Fruit fly (Drosophila melanogaster) whole organism, embryonic: ENCODE measurements around the gene Acp36DE.

Source experiments
- Bdp1 ChIP-seq: fragments of 200-800 bp; sonication (Bioruptor generic); optimal IDR thresholded peaks from 3 replicates; lab custom pipeline; 2016; ENCODE audit warnings: missing biosample characterization, missing genetic modification characterization
- CG10209 ChIP-seq: fragments of 200-800 bp; sonication (Bioruptor generic); optimal IDR thresholded peaks from 3 replicates; lab custom pipeline; 2017; ENCODE audit warnings: missing biosample characterization, mild to moderate bottlenecking, missing genetic modification characterization, missing genetic modification reagents
- CG12942 ChIP-seq: fragments of 200-800 bp; sonication (Bioruptor generic); optimal IDR thresholded peaks from 3 replicates; lab custom pipeline; 2016; ENCODE audit warnings: missing biosample characterization, missing genetic modification characterization
- CG13894 ChIP-seq: fragments of 200-800 bp; sonication (Bioruptor generic); optimal IDR thresholded peaks from 3 replicates; lab custom pipeline; 2018; ENCODE audit warnings: missing biosample characterization, mild to moderate bottlenecking, missing genetic modification characterization, moderate library complexity
- CG14050 ChIP-seq: fragments of 200-800 bp; sonication (Bioruptor generic); IDR thresholded peaks from 3 replicates; pipeline ENCODE4 v1.3.6; 2022; ENCODE audit warnings: missing biosample characterization, missing genetic modification characterization
- CG1603 ChIP-seq: fragments of 200-800 bp; sonication (Bioruptor generic); optimal IDR thresholded peaks from 2 replicates; lab custom pipeline; 2019; ENCODE audit warnings: missing biosample characterization, mild to moderate bottlenecking, missing genetic modification characterization, moderate library complexity
- CG2202 ChIP-seq: fragments of 200-800 bp; sonication (Bioruptor generic); optimal IDR thresholded peaks from 2 replicates; lab custom pipeline; 2018; ENCODE audit warnings: missing biosample characterization, mild to moderate bottlenecking, missing genetic modification characterization
- CG2889 ChIP-seq: fragments of 200-800 bp; sonication (Bioruptor generic); IDR thresholded peaks from 3 replicates; pipeline ENCODE4 v1.3.6; 2022; ENCODE audit warnings: missing biosample characterization, missing genetic modification characterization
- CG32532 ChIP-seq: fragments of 200-800 bp; sonication (Bioruptor generic); IDR thresholded peaks from 2 replicates; pipeline ENCODE4 v1.3.6; 2022; ENCODE audit warnings: missing biosample characterization, missing genetic modification characterization
- CG3726 ChIP-seq: fragments of 200-800 bp; sonication (Bioruptor generic); IDR thresholded peaks from 3 replicates; pipeline ENCODE4, ENCODE4 v1.3.6; 2022; ENCODE audit warnings: missing biosample characterization, missing genetic modification characterization
- CG4328 ChIP-seq: fragments of 200-800 bp; sonication (Bioruptor generic); optimal IDR thresholded peaks from 3 replicates; lab custom pipeline; 2017; ENCODE audit warnings: missing biosample characterization, missing genetic modification reagents, missing genetic modification characterization
- CG4360 ChIP-seq: fragments of 200-800 bp; sonication (Bioruptor generic); IDR thresholded peaks from 2 replicates; pipeline ENCODE4 v1.3.6; 2022; ENCODE audit warnings: missing biosample characterization, missing genetic modification characterization
- CG6654 ChIP-seq: fragments of 200-800 bp; sonication (Bioruptor generic); optimal IDR thresholded peaks from 2 replicates; lab custom pipeline; 2017; ENCODE audit warnings: missing biosample characterization, mild to moderate bottlenecking, missing genetic modification characterization
- CG7372 ChIP-seq: fragments of 200-800 bp; sonication (Bioruptor generic); IDR thresholded peaks from 2 replicates; pipeline ENCODE4 v1.3.6; 2022; ENCODE audit warnings: missing biosample characterization, missing genetic modification characterization
- CG7556 ChIP-seq: fragments of 200-800 bp; sonication (Bioruptor generic); optimal IDR thresholded peaks from 2 replicates; lab custom pipeline; 2017; ENCODE audit warnings: missing biosample characterization, mild to moderate bottlenecking, missing genetic modification characterization
- CG7745 ChIP-seq: fragments of 200-800 bp; sonication (Bioruptor generic); optimal IDR thresholded peaks from 2 replicates; lab custom pipeline; 2018; ENCODE audit warnings: missing biosample characterization, mild to moderate bottlenecking, missing genetic modification characterization, moderate library complexity
- CG7839 ChIP-seq: fragments of 200-800 bp; sonication (Bioruptor generic); optimal IDR thresholded peaks from 3 replicates; lab custom pipeline; 2018; ENCODE audit warnings: missing biosample characterization, mild to moderate bottlenecking, missing genetic modification characterization, moderate library complexity
- CG8359 ChIP-seq: fragments of 200-800 bp; sonication (Bioruptor generic); optimal IDR thresholded peaks from 2 replicates; lab custom pipeline; 2017; ENCODE audit warnings: missing biosample characterization, mild to moderate bottlenecking, missing genetic modification characterization, borderline replicate concordance
- CG8944 ChIP-seq: fragments of 200-800 bp; sonication (Bioruptor generic); optimal IDR thresholded peaks from 3 replicates; lab custom pipeline; 2016; ENCODE audit warnings: missing biosample characterization, missing genetic modification characterization
- CkIIα-i1 ChIP-seq: fragments of 200-800 bp; sonication (Bioruptor generic); IDR thresholded peaks from 2 replicates; pipeline ENCODE4 v1.3.6; 2022; ENCODE audit warnings: missing biosample characterization, missing genetic modification characterization
- Dek ChIP-seq: fragments of 200-800 bp; sonication (Bioruptor generic); optimal IDR thresholded peaks from 3 replicates; lab custom pipeline; 2019; ENCODE audit warnings: missing biosample characterization, mild to moderate bottlenecking, missing genetic modification characterization, moderate library complexity
- Dfd ChIP-seq, 2 experiments: fragments of >200 bp; optimal IDR thresholded peaks; 2 replicates each; lab custom pipeline; 2017; ENCODE audit warnings: missing biosample characterization in 2 of 2, missing genetic modification characterization in 2 of 2
- E2f2 ChIP-seq: fragments of 200-800 bp; sonication (Bioruptor generic); IDR thresholded peaks from 2 replicates; pipeline ENCODE4 v1.3.6; 2022; ENCODE audit warnings: missing biosample characterization, missing genetic modification characterization
- Ets65A ChIP-seq: fragments of 200-800 bp; sonication (Bioruptor generic); peaks from one replicate; lab custom pipeline; 2016; ENCODE audit warnings: missing biosample characterization, missing genetic modification characterization
- Fer2 ChIP-seq: fragments of 200-800 bp; sonication (Bioruptor generic); optimal IDR thresholded peaks from 2 replicates; lab custom pipeline; 2018; ENCODE audit warnings: missing biosample characterization, mild to moderate bottlenecking, missing genetic modification characterization, moderate library complexity
- GATAe ChIP-seq: fragments of 200-800 bp; sonication (Bioruptor generic); conservative IDR thresholded peaks from 2 replicates; pipeline ENCODE4 v1.3.6; 2022; ENCODE audit warnings: missing biosample characterization, missing genetic modification characterization
- Gsc ChIP-seq: fragments of 200-800 bp; sonication (Bioruptor generic); IDR thresholded peaks from 2 replicates; pipeline ENCODE4 v1.3.6; 2022; ENCODE audit warnings: missing biosample characterization, missing genetic modification characterization
- MESR4 ChIP-seq: fragments of 200-800 bp; sonication (Bioruptor generic); optimal IDR thresholded peaks from 2 replicates; lab custom pipeline; 2018; ENCODE audit warnings: missing biosample characterization, mild to moderate bottlenecking, missing genetic modification characterization, moderate library complexity
- NC2α ChIP-seq: fragments of 200-800 bp; sonication (Bioruptor generic); optimal IDR thresholded peaks from 2 replicates; lab custom pipeline; 2016; ENCODE audit warnings: missing biosample characterization, missing genetic modification characterization
- Neu2 ChIP-seq: fragments of 200-800 bp; sonication (Bioruptor generic); optimal IDR thresholded peaks from 3 replicates; lab custom pipeline; 2016; ENCODE audit warnings: missing biosample characterization, missing genetic modification characterization, borderline replicate concordance
- Scr ChIP-seq: fragments of 200-800 bp; sonication (Bioruptor generic); IDR thresholded peaks from 2 replicates; pipeline ENCODE4 v1.3.6; 2022; ENCODE audit warnings: missing biosample characterization, missing genetic modification characterization; ENCODE audit not compliant: partially characterized antibody
- Sry-β ChIP-seq: fragments of 200-800 bp; sonication (Bioruptor generic); optimal IDR thresholded peaks from 2 replicates; lab custom pipeline; 2018; ENCODE audit warnings: missing biosample characterization, mild to moderate bottlenecking, missing genetic modification characterization, moderate library complexity
- Ssrp ChIP-seq: fragments of 200-800 bp; sonication (Bioruptor generic); optimal IDR thresholded peaks from 2 replicates; lab custom pipeline; 2018; ENCODE audit warnings: missing biosample characterization, mild to moderate bottlenecking, missing genetic modification characterization, moderate library complexity
- ac ChIP-seq: fragments of 200-800 bp; sonication (Bioruptor generic); optimal IDR thresholded peaks from 3 replicates; lab custom pipeline; 2017; ENCODE audit warnings: missing biosample characterization, mild to moderate bottlenecking, missing genetic modification characterization
- az2 ChIP-seq: fragments of 200-800 bp; sonication (Bioruptor generic); optimal IDR thresholded peaks from 3 replicates; lab custom pipeline; 2016; ENCODE audit warnings: missing biosample characterization, missing genetic modification characterization
- bcd ChIP-seq: fragments of 200-800 bp; sonication (Bioruptor generic); optimal IDR thresholded peaks from 2 replicates; lab custom pipeline; 2017; ENCODE audit warnings: missing biosample characterization, mild to moderate bottlenecking, missing genetic modification characterization
- bigmax ChIP-seq: fragments of 200-800 bp; sonication (Bioruptor generic); optimal IDR thresholded peaks from 2 replicates; lab custom pipeline; 2018; ENCODE audit warnings: missing biosample characterization, mild to moderate bottlenecking, missing genetic modification characterization
- cato ChIP-seq: fragments of 200-800 bp; sonication (Bioruptor generic); optimal IDR thresholded peaks from 2 replicates; lab custom pipeline; 2016; ENCODE audit warnings: missing biosample characterization, missing genetic modification characterization, borderline replicate concordance
- chm ChIP-seq: fragments of 200-800 bp; sonication (Bioruptor generic); IDR thresholded peaks from 2 replicates; pipeline ENCODE4 v1.3.6; 2022; ENCODE audit warnings: missing biosample characterization, missing genetic modification characterization
- corto ChIP-seq: fragments of 200-800 bp; sonication (Bioruptor generic); optimal IDR thresholded peaks from 2 replicates; lab custom pipeline; 2016; ENCODE audit warnings: missing biosample characterization, mild to moderate bottlenecking, missing genetic modification characterization, moderate library complexity
- crp ChIP-seq, 2 experiments: fragments of 200-800 bp; sonication (Bioruptor generic); optimal IDR thresholded peaks; 2 replicates in 1 of 2; 3 replicates in 1 of 2; lab custom pipeline; 2017; ENCODE audit warnings: missing biosample characterization in 2 of 2, missing genetic modification characterization in 2 of 2, mild to moderate bottlenecking in 1 of 2, moderate library complexity in 1 of 2
- dimm ChIP-seq: fragments of 200-800 bp; sonication (Bioruptor generic); IDR thresholded peaks from 2 replicates; pipeline ENCODE4 v1.3.6; 2022; ENCODE audit warnings: missing biosample characterization, missing genetic modification characterization
- ftz-f1 ChIP-seq: fragments of 200-800 bp; sonication (Bioruptor generic); optimal IDR thresholded peaks from 2 replicates; lab custom pipeline; 2016; ENCODE audit warnings: missing biosample characterization, missing genetic modification characterization
- ken ChIP-seq: fragments of 200-800 bp; sonication (Bioruptor generic); IDR thresholded peaks from 3 replicates; pipeline ENCODE4 v1.3.6; 2022; ENCODE audit warnings: missing biosample characterization, missing genetic modification characterization
- knrl ChIP-seq: fragments of 200-800 bp; sonication (Bioruptor generic); IDR thresholded peaks from 3 replicates; pipeline ENCODE4 v1.3.6; 2022; ENCODE audit warnings: missing biosample characterization, missing genetic modification characterization; ENCODE audit not compliant: partially characterized antibody
- nom ChIP-seq: fragments of 200-800 bp; sonication (Bioruptor generic); optimal IDR thresholded peaks from 2 replicates; lab custom pipeline; 2017; ENCODE audit warnings: missing biosample characterization, missing genetic modification characterization, mild to moderate bottlenecking, moderate library complexity, missing genetic modification reagents
- pzg ChIP-seq: fragments of 200-800 bp; sonication (Bioruptor generic); optimal IDR thresholded peaks from 3 replicates; lab custom pipeline; 2018; ENCODE audit warnings: missing biosample characterization, mild to moderate bottlenecking, missing genetic modification characterization, moderate library complexity
- seq ChIP-seq: fragments of 200-800 bp; sonication (Bioruptor generic); IDR thresholded peaks from 2 replicates; pipeline ENCODE4 v1.3.6; 2022; ENCODE audit warnings: missing biosample characterization, missing genetic modification characterization
- sob ChIP-seq: fragments of 200-800 bp; sonication (Bioruptor generic); IDR thresholded peaks from 2 replicates; pipeline ENCODE4 v1.3.6; 2022; ENCODE audit warnings: missing biosample characterization, missing genetic modification characterization
- tll ChIP-seq, 2 experiments: fragments of 200-800 bp in 1 of 2; fragments of >200 bp in 1 of 2; sonication (Bioruptor generic) in 1 of 2; optimal IDR thresholded peaks; 2 replicates each; lab custom pipeline; 2017 to 2019; ENCODE audit warnings: missing biosample characterization in 2 of 2, missing genetic modification characterization in 2 of 2, mild to moderate bottlenecking in 1 of 2, moderate library complexity in 1 of 2

Acp36DE gene

DNA sequence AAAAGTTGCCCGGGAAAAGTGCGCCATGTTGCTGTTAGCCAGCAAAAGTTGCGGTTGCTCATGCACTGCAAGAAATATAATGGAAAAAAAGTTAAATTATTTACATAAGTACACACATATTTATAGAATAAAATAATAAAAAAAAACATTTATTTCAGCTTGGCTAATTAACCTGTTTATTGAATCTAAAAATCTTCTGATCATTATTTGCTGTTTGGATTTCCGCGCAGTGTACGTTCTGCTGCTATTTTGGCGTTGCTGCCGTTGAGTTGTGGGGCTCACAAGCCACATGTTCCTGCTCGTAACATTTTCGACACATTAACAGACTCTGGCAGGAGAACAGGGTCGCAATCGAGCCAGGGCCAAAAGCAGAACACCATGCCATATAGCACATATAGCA lies 48.3 kb downstream of the Acp36DE start:
- no peak for TF ChIP-seq GATAe
- no peak for TF ChIP-seq ftz-f1 (GFP tag; lab: Kevin White, UChicago)
- peak; percentile 41 for TF ChIP-seq CG12942
- no peak for TF ChIP-seq Dfd (GFP tag; optimal IDR thresholded peaks at IDR 0.05; lab: Kevin White, UChicago)
- TF ChIP-seq Ets65A (GFP tag; lab: Kevin White, UChicago): peak; percentile 53
- no peak for TF ChIP-seq Fer2 (tag; lab: Kevin White, UChicago)
- TF ChIP-seq Gsc: no peak
- peak; percentile 51; the same call in 1 of the 2 replicates for TF ChIP-seq CG32532 (GFP tag; lab: Robert Waterston, UW)
- TF ChIP-seq Scr: no peak
- no peak for TF ChIP-seq Bdp1 (GFP tag; lab: Kevin White, UChicago)
- no peak for TF ChIP-seq bigmax (GFP tag; lab: Kevin White, UChicago)
- TF ChIP-seq nom (GFP tag; lab: Kevin White, UChicago): peak; percentile 59
- TF ChIP-seq CkIIα-i1 (GFP tag; lab: Robert Waterston, UW): no peak
- TF ChIP-seq CG6654: peak; percentile 4
- TF ChIP-seq CG4360 (GFP tag; lab: Robert Waterston, UW): no peak
- TF ChIP-seq CG7372 (GFP tag; lab: Robert Waterston, UW): no peak
- TF ChIP-seq CG10209: peak; percentile 64
- TF ChIP-seq CG8359: peak; percentile 69
- TF ChIP-seq dimm (GFP tag; lab: Robert Waterston, UW): 0 out of 2 replicates have a peak, but pooled peaks have one; percentile 21
- TF ChIP-seq CG2202 (tag; lab: Kevin White, UChicago): peak; percentile 52
- no peak for TF ChIP-seq CG4328 (GFP tag; lab: Kevin White, UChicago)
- TF ChIP-seq CG13894 (tag; lab: Kevin White, UChicago): no peak
- TF ChIP-seq E2f2 (GFP tag; lab: Robert Waterston, UW): peak; percentile 32; the same call in 1 of the 2 replicates
- no peak for TF ChIP-seq Neu2 (GFP tag; lab: Kevin White, UChicago)
- no peak for TF ChIP-seq pzg (GFP tag; lab: Kevin White, UChicago)
- peak; percentile 13 for TF ChIP-seq cato (GFP tag; lab: Kevin White, UChicago)
- TF ChIP-seq CG3726 (GFP tag; lab: Robert Waterston, UW): no peak; the same call in 2 of the 3 replicates
- no peak for TF ChIP-seq crp (GFP tag; optimal IDR thresholded peaks at IDR 0.05; lab: Kevin White, UChicago)
- no peak for TF ChIP-seq knrl
- peak; percentile 52; the same call in 1 of the 3 replicates for TF ChIP-seq CG14050
- TF ChIP-seq NC2α (GFP tag; lab: Kevin White, UChicago): no peak
- TF ChIP-seq CG1603 (tag; lab: Kevin White, UChicago): no peak
- peak; percentile 39; the same call in 1 of the 3 replicates for TF ChIP-seq ken (GFP tag; lab: Robert Waterston, UW)
- no peak for TF ChIP-seq ac (GFP tag; lab: Kevin White, UChicago)
- no peak for TF ChIP-seq seq (GFP tag; lab: Robert Waterston, UW)
- TF ChIP-seq corto (GFP tag; lab: Kevin White, UChicago): peak; percentile 43
- no peak for TF ChIP-seq CG7745 (tag; lab: Kevin White, UChicago)
- no peak for TF ChIP-seq tll (GFP tag; optimal IDR thresholded peaks at IDR 0.05; lab: Kevin White, UChicago)
- TF ChIP-seq CG2889 (GFP tag; lab: Robert Waterston, UW): no peak
- peak; percentile 33; the same call in 1 of the 2 replicates for TF ChIP-seq sob (GFP tag; lab: Robert Waterston, UW)
- no peak for TF ChIP-seq CG8944 (GFP tag; lab: Kevin White, UChicago)
- peak; percentile 38 for TF ChIP-seq Ssrp (tag; lab: Kevin White, UChicago)
- no peak for TF ChIP-seq Dek (tag; lab: Kevin White, UChicago)
- no peak for TF ChIP-seq Sry-β (GFP tag; lab: Kevin White, UChicago)
- peak; percentile 70 for TF ChIP-seq az2 (GFP tag; lab: Kevin White, UChicago)
- TF ChIP-seq chm (GFP tag; lab: Robert Waterston, UW): no peak
- peak; percentile 61 for TF ChIP-seq CG7839 (tag; lab: Kevin White, UChicago)
- TF ChIP-seq CG7556 (GFP tag; lab: Kevin White, UChicago): peak; percentile 61
- no peak for TF ChIP-seq MESR4 (GFP tag; lab: Kevin White, UChicago)
- TF ChIP-seq bcd: peak; percentile 37
